Worm (Caenorhabditis elegans) whole organism, young adult: ENCODE results near the gene R04D3.2.

Experiments used
- C17E4.6 ChIP-seq: fragments of 200-800 bp; sonication (Bioruptor generic); IDR thresholded peaks from 2 replicates; pipeline ENCODE4 v1.3.6; 2022; ENCODE audit warnings: missing genetic modification reagents, missing genetic modification characterization, missing compliant biosample characterization
- F22D6.2 ChIP-seq: sonication (generic microtip); optimal IDR thresholded peaks from 2 replicates; lab custom pipeline; 2016; ENCODE audit warnings: mild to moderate bottlenecking, missing genetic modification characterization, missing compliant biosample characterization
- ama-1 ChIP-seq, 3 experiments: fragments of 150-350 bp in 1 of 3; sonication (generic microtip) in 2 of 3; optimal IDR thresholded peaks; 2 replicates each; lab custom pipeline; 2014 to 2018; ENCODE audit warnings: missing biosample characterization in 2 of 3, missing genetic modification characterization in 2 of 3, missing genetic modification reagents in 2 of 3
- attf-6 ChIP-seq: fragments of 200-800 bp; sonication (Bioruptor generic); IDR thresholded peaks from 2 replicates; pipeline ENCODE4 v1.3.6; 2022; ENCODE audit warnings: missing genetic modification reagents, missing genetic modification characterization, missing compliant biosample characterization
- die-1 ChIP-seq: sonication (generic microtip); optimal IDR thresholded peaks from 2 replicates; lab custom pipeline; 2016; ENCODE audit warnings: missing genotype, mild to moderate bottlenecking, missing genetic modification characterization, missing compliant biosample characterization
- dpl-1 ChIP-seq: fragments of 150-350 bp; optimal IDR thresholded peaks from 2 replicates; lab custom pipeline; 2014; ENCODE audit warnings: missing biosample characterization, missing genetic modification reagents, missing genetic modification characterization
- let-526 ChIP-seq: fragments of 200-800 bp; sonication (Bioruptor generic); IDR thresholded peaks from 2 replicates; pipeline ENCODE4 v1.3.6; 2022; ENCODE audit warnings: missing genetic modification reagents, missing genetic modification characterization, missing compliant biosample characterization
- lsl-1 ChIP-seq: fragments of 200-800 bp; sonication (Bioruptor generic); optimal IDR thresholded peaks from 2 replicates; lab custom pipeline; 2018; ENCODE audit warnings: mild to moderate bottlenecking, missing genetic modification characterization, moderate library complexity, missing compliant biosample characterization
- lsy-27 ChIP-seq: sonication (generic microtip); optimal IDR thresholded peaks from 2 replicates; lab custom pipeline; 2017; ENCODE audit warnings: missing genetic modification characterization, mild to moderate bottlenecking, missing compliant biosample characterization, antibody characterized with exemption, missing genotype, borderline replicate concordance; ENCODE audit not compliant: insufficient read depth
- pha-4 ChIP-seq: fragments of 150-350 bp; sonication (generic microtip); optimal IDR thresholded peaks from 2 replicates; lab custom pipeline; 2014; ENCODE audit warnings: missing biosample characterization, missing genetic modification reagents, missing genetic modification characterization
- snpc-4 ChIP-seq, 5 experiments: fragments of 150-350 bp in 1 of 5; sonication (generic microtip) in 4 of 5; optimal IDR thresholded peaks; 2 replicates each; lab custom pipeline; 2014 to 2018; ENCODE audit warnings: missing genetic modification characterization in 5 of 5, missing biosample characterization in 3 of 5, antibody characterized with exemption in 2 of 5, mild to moderate bottlenecking in 2 of 5, missing compliant biosample characterization in 2 of 5, missing genotype in 2 of 5, moderate library complexity in 2 of 5, missing genetic modification reagents in 1 of 5
- sptf-2 ChIP-seq: fragments of 200-800 bp; sonication (Bioruptor generic); optimal IDR thresholded peaks from 2 replicates; lab custom pipeline; 2018; ENCODE audit warnings: mild to moderate bottlenecking, missing genetic modification characterization, missing compliant biosample characterization
- unc-130 ChIP-seq: sonication (generic microtip); optimal IDR thresholded peaks from 2 replicates; lab custom pipeline; 2016; ENCODE audit warnings: missing genetic modification reagents, missing genetic modification characterization, missing compliant biosample characterization
- unc-62 ChIP-seq: fragments of 150-350 bp; optimal IDR thresholded peaks from 2 replicates; lab custom pipeline; 2014; ENCODE audit warnings: missing biosample characterization, missing genetic modification reagents, missing genetic modification characterization

DNA sequence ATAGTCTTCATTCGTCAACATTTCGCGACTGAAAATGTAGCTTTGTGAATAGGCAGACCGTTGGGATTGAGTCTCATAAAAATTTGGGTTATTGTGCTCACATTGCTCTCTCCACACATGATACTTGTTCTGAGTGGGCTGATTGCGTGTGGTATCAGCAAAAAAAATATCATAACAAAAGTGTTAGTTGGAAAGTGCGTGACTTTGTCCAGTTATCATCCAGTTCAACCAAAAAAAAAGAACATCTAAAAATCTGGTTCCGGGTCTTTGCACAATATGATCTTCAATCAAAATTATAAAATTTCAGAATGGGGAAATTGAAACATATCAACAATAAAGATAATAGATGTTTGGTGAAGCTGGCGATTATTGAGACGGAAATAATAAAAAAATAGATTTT, 14.1 kb upstream of the R04D3.2 start, which contains the start of gene srd-39:
- TF ChIP-seq lsy-27 = no peak
- TF ChIP-seq lsl-1 (GFP tag; lab: Kevin White, UChicago) = no peak
- TF ChIP-seq ama-1 (optimal IDR thresholded peaks at IDR 0.05; lab: Kevin White, UChicago) = no peak
- no peak for TF ChIP-seq ama-1 (GFP tag; optimal IDR thresholded peaks at IDR 0.05; lab: Kevin White, UChicago)
- no peak for TF ChIP-seq sptf-2 (GFP tag; lab: Kevin White, UChicago)
- TF ChIP-seq die-1 = no peak
- no peak for TF ChIP-seq pha-4 (tag; lab: Kevin White, UChicago)
- no peak for TF ChIP-seq F22D6.2 (tag; lab: Kevin White, UChicago)
- TF ChIP-seq dpl-1 (GFP tag; lab: Kevin White, UChicago) = no peak
- TF ChIP-seq attf-6 (GFP tag; lab: Robert Waterston, UW) = no peak
- no peak for TF ChIP-seq unc-130 (GFP tag; lab: Kevin White, UChicago)
- no peak for TF ChIP-seq snpc-4 (GFP tag; optimal IDR thresholded peaks at IDR 0.05; lab: Kevin White, UChicago)
- TF ChIP-seq snpc-4 (tag; optimal IDR thresholded peaks at IDR 0.05; lab: Kevin White, UChicago) = no peak
- no peak for TF ChIP-seq let-526
- no peak for TF ChIP-seq unc-62 (GFP tag; lab: Kevin White, UChicago)
- TF ChIP-seq C17E4.6 = no peak
